Worm (Caenorhabditis elegans) whole organism, early embryonic: ENCODE measurements around the gene M60.7.

ENCODE experiments used
- aly-1 ChIP-seq: sonication (generic microtip); optimal IDR thresholded peaks from 2 replicates; lab custom pipeline; 2016; ENCODE audit warnings: missing genetic modification characterization, missing compliant biosample characterization
- ceh-13 ChIP-seq: fragments of 200-800 bp; sonication (Bioruptor generic); optimal IDR thresholded peaks from 2 replicates; lab custom pipeline; 2018; ENCODE audit warnings: mild to moderate bottlenecking, missing genetic modification characterization, missing compliant biosample characterization

ce11 chrX:8274869-8275268 is 13.9 kb upstream of the M60.7 start, which contains the start of gene ksr-1:
- no peak for TF ChIP-seq ceh-13 (GFP tag; lab: Kevin White, UChicago)
- TF ChIP-seq aly-1 (tag; lab: Kevin White, UChicago) = no peak
